Worm (Caenorhabditis elegans) whole organism, L1 larva: ENCODE results near the gene F18E9.7.

Experiments used
- aha-1 ChIP-seq: fragments of 150-350 bp; optimal IDR thresholded peaks from 2 replicates; lab custom pipeline; 2014; ENCODE audit warnings: missing biosample characterization, missing genetic modification characterization
- ceh-88 ChIP-seq: fragments of 200-800 bp; sonication (Bioruptor generic); IDR thresholded peaks from 2 replicates; pipeline ENCODE4 v1.3.6; 2022; ENCODE audit warnings: missing genetic modification characterization, missing compliant biosample characterization
- ces-1 ChIP-seq: fragments of 150-350 bp; optimal IDR thresholded peaks from 2 replicates; lab custom pipeline; 2014; ENCODE audit warnings: missing biosample characterization, missing genetic modification reagents, missing genetic modification characterization
- zag-1 ChIP-seq: fragments of 150-350 bp; optimal IDR thresholded peaks from 2 replicates; lab custom pipeline; 2014; ENCODE audit warnings: missing biosample characterization, missing genetic modification characterization

DNA sequence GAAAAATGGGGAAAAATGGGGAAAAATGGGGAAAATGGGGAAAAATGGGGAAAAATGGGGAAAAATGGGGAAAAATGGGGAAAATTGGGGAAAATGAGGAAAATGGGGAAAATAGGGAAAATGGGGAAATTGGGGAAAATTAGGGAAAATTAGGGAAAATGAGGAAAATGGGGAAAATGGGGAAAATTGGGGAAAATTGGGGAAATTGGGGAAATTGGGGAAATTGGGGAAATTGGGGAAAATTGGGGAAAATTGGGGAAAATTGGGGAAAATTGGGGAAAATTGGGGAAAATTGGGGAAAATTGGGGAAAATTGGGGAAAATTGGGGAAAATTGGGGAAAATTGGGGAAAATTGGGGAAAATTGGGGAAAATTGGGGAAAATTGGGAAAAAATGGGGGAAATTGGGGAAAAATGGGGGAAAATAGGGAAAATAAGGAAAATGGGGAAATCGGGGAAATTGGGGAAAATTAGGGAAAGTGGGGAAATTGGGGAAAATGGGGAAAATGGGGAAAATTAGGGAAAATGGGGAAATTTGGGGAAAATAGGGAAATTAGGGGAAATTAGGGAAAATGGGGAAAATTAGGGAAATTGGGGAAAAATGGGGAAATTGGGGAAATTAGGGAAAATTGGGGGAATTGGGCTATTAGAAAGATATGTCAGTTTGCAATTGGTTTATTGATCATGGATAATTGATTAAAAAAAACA, 5.3 kb upstream of the F18E9.7 start:
- TF ChIP-seq ceh-88: no peak
- no peak for TF ChIP-seq zag-1 (tag; lab: Kevin White, UChicago)
- TF ChIP-seq aha-1: no peak
- TF ChIP-seq ces-1: no peak
